Fruit fly (Drosophila melanogaster): ENCODE measurements around the gene GATAe.

GATAe gene

dm6 chr3R:16004691-16005474, 4.0 kb upstream of the GATAe start (continued):
- TF ChIP-seq crol (GFP tag; IDR thresholded peaks at IDR 0.05) (peak; percentile 94), Hmr (GFP tag; optimal IDR thresholded peaks at IDR 0.05) (peak; percentile 39), ATbp (GFP tag; optimal IDR thresholded peaks at IDR 0.05) (peak; percentile 1), CG6813 (GFP tag; optimal IDR thresholded peaks at IDR 0.05) (peak; percentile 65), Adf1 (GFP tag; IDR thresholded peaks at IDR 0.05) (peak; percentile 16; the same call in 1 of the 2 replicates), gcm2 (GFP tag; optimal IDR thresholded peaks at IDR 0.05) (peak; percentile 8), CG18262 (tag; optimal IDR thresholded peaks at IDR 0.05) (no peak), CG16813 (GFP tag; IDR thresholded peaks at IDR 0.05; ENCODE audit: partially characterized antibody) (no peak), ase (GFP tag; IDR thresholded peaks at IDR 0.05) (no peak), lbe (GFP tag; optimal IDR thresholded peaks at IDR 0.05) (no peak), Hand (GFP tag; optimal IDR thresholded peaks at IDR 0.05) (peak; percentile 57), org-1 (GFP tag; optimal IDR thresholded peaks at IDR 0.05) (no peak), exex (tag; optimal IDR thresholded peaks at IDR 0.05) (peak; percentile 87), CG7987 (GFP tag; optimal IDR thresholded peaks at IDR 0.05) (peak; percentile 65), CG17568 (GFP tag; optimal IDR thresholded peaks at IDR 0.05) (peak; percentile 51), gem (tag; optimal IDR thresholded peaks at IDR 0.05) (peak; percentile 2), Pdp1 (GFP tag; optimal IDR thresholded peaks at IDR 0.05) (peak in 1 of 2 experiments; percentile 67), Sox100B (GFP tag; optimal IDR thresholded peaks at IDR 0.05) (no peak), ranshi (GFP tag; IDR thresholded peaks at IDR 0.05) (0 out of 2 replicates have a peak, but pooled peaks have one; percentile 18), ash1 (GFP tag; optimal IDR thresholded peaks at IDR 0.05) (peak; percentile 36), dan (GFP tag; IDR thresholded peaks at IDR 0.05) (no peak), salm (tag; optimal IDR thresholded peaks at IDR 0.05) (peak; percentile 37), gro (GFP tag; optimal IDR thresholded peaks at IDR 0.05) (peak; percentile 55), C15 (GFP tag; IDR thresholded peaks at IDR 0.05) (no peak), CG2199 (GFP tag; IDR thresholded peaks at IDR 0.05) (0 out of 3 replicates have a peak, but pooled peaks have one; percentile 24), CG3838 (GFP tag; optimal IDR thresholded peaks at IDR 0.05) (peak; percentile 41), CG6854 (GFP tag; optimal IDR thresholded peaks at IDR 0.05) (peak; percentile 48), CG34422 (GFP tag; IDR thresholded peaks at IDR 0.05) (peak; percentile 15; the same call in 1 of the 3 replicates), CG15269 (tag; optimal IDR thresholded peaks at IDR 0.05) (no peak), Optix (GFP tag; IDR thresholded peaks at IDR 0.05) (no peak), fd64A (GFP tag; optimal IDR thresholded peaks at IDR 0.05) (peak; percentile 6), CG15011 (GFP tag; optimal IDR thresholded peaks at IDR 0.05) (no peak), MBD-R2 (GFP tag; IDR thresholded peaks at IDR 0.05) (peak; percentile 25; the same call in 1 of the 2 replicates), CG8924 (tag; optimal IDR thresholded peaks at IDR 0.05) (peak; percentile 7), Atf6 (GFP tag; IDR thresholded peaks at IDR 0.05) (peak; percentile 39; the same call in 1 of the 2 replicates), schlank (tag; optimal IDR thresholded peaks at IDR 0.05) (peak; percentile 27), CG32532 (GFP tag; IDR thresholded peaks at IDR 0.05) (peak; percentile 50; the same call in 1 of the 2 replicates), tap (tag; optimal IDR thresholded peaks at IDR 0.05) (no peak), CG18599 (GFP tag; optimal IDR thresholded peaks at IDR 0.05) (peak; percentile 66), CG1024 (GFP tag; IDR thresholded peaks at IDR 0.05) (no peak), CG34224 (GFP tag; IDR thresholded peaks at IDR 0.05; ENCODE audit: partially characterized antibody) (0 out of 3 replicates have a peak, but pooled peaks have one; percentile 8), CG3726 (GFP tag; IDR thresholded peaks at IDR 0.05) (no peak), CG3995 (GFP tag; optimal IDR thresholded peaks at IDR 0.05) (no peak), Bgb (GFP tag; IDR thresholded peaks at IDR 0.05; ENCODE audit: partially characterized antibody) (peak; percentile 32; the same call in 1 of the 2 replicates), Ets65A (GFP tag) (peak; percentile 7), B-H2 (GFP tag; optimal IDR thresholded peaks at IDR 0.05) (peak; percentile 69), lov (optimal IDR thresholded peaks at IDR 0.05) (no peak), lov (GFP tag; IDR thresholded peaks at IDR 0.05) (no peak)

Measured in whole organism, embryonic.